Worm (Caenorhabditis elegans): ENCODE results near the gene unc-22.

DNA sequence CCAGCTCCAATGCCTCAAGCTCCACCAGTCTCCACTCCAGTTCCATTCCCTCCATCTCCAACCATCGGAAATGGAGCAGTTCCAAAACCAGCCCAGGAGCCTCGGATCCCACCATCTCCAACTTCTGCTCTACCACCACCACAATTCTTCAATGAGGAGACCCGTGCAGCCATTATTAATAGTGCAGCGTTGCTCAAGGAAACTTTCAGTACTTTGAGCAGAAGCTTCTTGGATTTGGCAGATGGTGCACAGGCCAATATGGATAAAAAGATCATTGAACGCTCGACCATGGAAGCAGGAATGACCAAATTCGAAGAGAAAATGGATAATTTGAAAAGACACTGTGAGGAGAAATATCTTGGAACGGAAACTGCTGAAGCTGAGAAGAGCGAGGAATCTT is 24.6 kb upstream of the unc-22 start:
- TF ChIP-seq zfp-2 (tag; optimal IDR thresholded peaks at IDR 0.05) (no peak), zag-1 (tag; optimal IDR thresholded peaks at IDR 0.05) (no peak), lsy-2 (tag; optimal IDR thresholded peaks at IDR 0.05) (no peak), ces-1 (GFP tag; optimal IDR thresholded peaks at IDR 0.05) (no peak), Y75B8A.6 (GFP tag; IDR thresholded peaks at IDR 0.05) (no peak), T26A8.4 (GFP tag; IDR thresholded peaks at IDR 0.05) (no peak), nhr-76 (tag; optimal IDR thresholded peaks at IDR 0.05) (no peak), hmg-1.1 (GFP tag; IDR thresholded peaks at IDR 0.05) (no peak), daf-12 (tag; optimal IDR thresholded peaks at IDR 0.05) (no peak), lim-7 (GFP tag; IDR thresholded peaks at IDR 0.05) (no peak), snpc-4 (tag; optimal IDR thresholded peaks at IDR 0.05) (no peak)
